Fruit fly (Drosophila melanogaster): ENCODE data around the gene CG6766.

DNA sequence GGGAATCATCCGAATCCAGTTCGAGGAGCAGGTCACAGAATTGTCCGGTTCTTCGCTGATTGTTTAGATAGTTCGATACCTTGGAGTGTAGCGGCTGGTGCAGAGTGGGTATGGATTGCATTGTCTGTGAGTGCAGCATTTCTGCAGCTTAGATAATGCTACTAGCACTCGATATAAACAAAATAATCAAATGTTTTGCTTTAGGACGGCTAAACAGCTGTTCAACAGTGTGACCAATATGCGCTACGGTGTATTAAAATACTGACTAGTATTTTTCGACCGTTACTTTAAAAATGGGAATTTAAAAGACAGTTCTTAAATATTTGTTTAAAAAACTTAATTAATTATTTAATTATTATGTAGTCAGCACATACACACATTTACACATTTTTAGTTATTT, 8.2 kb upstream of the CG6766 start, which contains the start of gene Plzf:
- TF ChIP-seq CG6163 (GFP tag; IDR thresholded peaks at IDR 0.05) (no peak), CG8119 (GFP tag; IDR thresholded peaks at IDR 0.05) (no peak), CG8319 (GFP tag; optimal IDR thresholded peaks at IDR 0.05) (no peak), Sox102F (GFP tag; optimal IDR thresholded peaks at IDR 0.05) (no peak), eg (GFP tag; IDR thresholded peaks at IDR 0.05) (no peak), CG6854 (GFP tag; optimal IDR thresholded peaks at IDR 0.05) (no peak), fd59A (GFP tag; optimal IDR thresholded peaks at IDR 0.05) (no peak), Sox15 (GFP tag; optimal IDR thresholded peaks at IDR 0.05) (no peak), CG3919 (GFP tag; optimal IDR thresholded peaks at IDR 0.05) (no peak), spab (GFP tag; optimal IDR thresholded peaks at IDR 0.05) (no peak)
